Worm (Caenorhabditis elegans): Measurements from ENCODE around the gene vab-23.

Gene vab-23

ce11 chrII:11901110-11901509, at the start of gene vab-23:
Gene vab-23 (minus strand): TSS chrII:11901210.
- TF ChIP-seq pax-1 (tag; optimal IDR thresholded peaks at IDR 0.05): no peak
- no peak for TF ChIP-seq tbx-2 (tag; optimal IDR thresholded peaks at IDR 0.05)
- TF ChIP-seq eyg-1 (tag; optimal IDR thresholded peaks at IDR 0.05): no peak
- TF ChIP-seq F13H6.1 (tag; optimal IDR thresholded peaks at IDR 0.05): no peak
- TF ChIP-seq tbx-7 (tag; optimal IDR thresholded peaks at IDR 0.05): no peak
- TF ChIP-seq hlh-6 (tag; optimal IDR thresholded peaks at IDR 0.05): no peak
- no peak for TF ChIP-seq nhr-11 (tag; optimal IDR thresholded peaks at IDR 0.05)
- no peak for TF ChIP-seq dmd-4 (tag; optimal IDR thresholded peaks at IDR 0.05; ENCODE audit: borderline replicate concordance)
- TF ChIP-seq ceh-30 (tag; optimal IDR thresholded peaks at IDR 0.05): no peak
- TF ChIP-seq hlh-30 (tag; optimal IDR thresholded peaks at IDR 0.05; ENCODE audit: insufficient read depth): no peak

ce11 chrII:11948459-11948858, 47.4 kb upstream of the vab-23 start, which contains the start of gene W03C9.8:
Gene W03C9.8 (plus strand): TSS chrII:11948759.
- TF ChIP-seq lin-11 (tag; optimal IDR thresholded peaks at IDR 0.05) (no peak), ceh-9 (tag; optimal IDR thresholded peaks at IDR 0.05) (no peak), unc-55 (GFP tag; optimal IDR thresholded peaks at IDR 0.05) (no peak), ceh-30 (tag; optimal IDR thresholded peaks at IDR 0.05) (no peak), pros-1 (tag; optimal IDR thresholded peaks at IDR 0.05) (no peak), C38D4.7 (GFP tag; optimal IDR thresholded peaks at IDR 0.05) (no peak), tbx-2 (tag; optimal IDR thresholded peaks at IDR 0.05) (no peak), pha-2 (tag; optimal IDR thresholded peaks at IDR 0.05) (no peak), madf-2 (tag; optimal IDR thresholded peaks at IDR 0.05) (no peak), nfya-1 (tag; optimal IDR thresholded peaks at IDR 0.05) (no peak), lim-6 (tag; optimal IDR thresholded peaks at IDR 0.05) (no peak), sox-4 (tag; optimal IDR thresholded peaks at IDR 0.05) (no peak), ets-4 (tag; optimal IDR thresholded peaks at IDR 0.05) (no peak), pax-1 (tag; optimal IDR thresholded peaks at IDR 0.05) (no peak)

ce11 chrII:11936393-11936792, 35.4 kb upstream of the vab-23 start:
- TF ChIP-seq madf-2 (tag; optimal IDR thresholded peaks at IDR 0.05): no peak
- no peak for TF ChIP-seq lim-6 (tag; optimal IDR thresholded peaks at IDR 0.05)
- TF ChIP-seq ceh-24 (tag; optimal IDR thresholded peaks at IDR 0.05): no peak
- TF ChIP-seq elt-4 (tag; optimal IDR thresholded peaks at IDR 0.05): no peak
- TF ChIP-seq syd-9 (tag; optimal IDR thresholded peaks at IDR 0.05): no peak
- no peak for TF ChIP-seq T23F11.4 (GFP tag; optimal IDR thresholded peaks at IDR 0.05)
- TF ChIP-seq ceh-14 (tag; optimal IDR thresholded peaks at IDR 0.05): no peak
- no peak for TF ChIP-seq fax-1 (tag; optimal IDR thresholded peaks at IDR 0.05)
- no peak for TF ChIP-seq unc-55 (GFP tag; optimal IDR thresholded peaks at IDR 0.05)
- no peak for TF ChIP-seq ceh-6 (GFP tag; optimal IDR thresholded peaks at IDR 0.05)
- TF ChIP-seq ama-1 (optimal IDR thresholded peaks at IDR 0.05): no peak
- TF ChIP-seq ztf-16 (tag; optimal IDR thresholded peaks at IDR 0.05): no peak
- TF ChIP-seq nfya-1 (tag; optimal IDR thresholded peaks at IDR 0.05): no peak
- no peak for TF ChIP-seq lin-11 (tag; optimal IDR thresholded peaks at IDR 0.05)
- no peak for TF ChIP-seq hlh-15 (tag; optimal IDR thresholded peaks at IDR 0.05)
- no peak for TF ChIP-seq ceh-30 (tag; optimal IDR thresholded peaks at IDR 0.05)
- no peak for TF ChIP-seq pax-1 (tag; optimal IDR thresholded peaks at IDR 0.05)
- TF ChIP-seq hlh-8 (tag; optimal IDR thresholded peaks at IDR 0.05): no peak

- TF ChIP-seq hlh-8 (tag; optimal IDR thresholded peaks at IDR 0.05): no peak
- no peak for TF ChIP-seq ceh-22 (tag; optimal IDR thresholded peaks at IDR 0.05)
- TF ChIP-seq ceh-24 (tag; optimal IDR thresholded peaks at IDR 0.05): no peak
- TF ChIP-seq npax-4 (tag; optimal IDR thresholded peaks at IDR 0.05): no peak
- no peak for TF ChIP-seq pha-4 (tag; optimal IDR thresholded peaks at IDR 0.05)
Measured at ce11 chrII:11935266-11935665, 34.3 kb upstream of the vab-23 start, which contains the start of gene lin-29. Gene lin-29 (minus strand): TSS chrII:11935343.

- TF ChIP-seq ceh-18 (tag; optimal IDR thresholded peaks at IDR 0.05): no peak
- TF ChIP-seq dve-1 (tag; optimal IDR thresholded peaks at IDR 0.05): peak; percentile 56
Measured at ce11 chrII:11930132-11930531, 29.1 kb upstream of the vab-23 start.

All from whole organism, late embryonic.